Worm (Caenorhabditis elegans) whole organism, late embryonic: ENCODE measurements around the gene C18E9.2.

Experiments used
- ama-1 ChIP-seq: fragments of 150-350 bp; optimal IDR thresholded peaks from 2 replicates; lab custom pipeline; 2014
- hlh-8 ChIP-seq: sonication (generic microtip); optimal IDR thresholded peaks from 2 replicates; lab custom pipeline; 2016; ENCODE audit warnings: missing genotype, missing genetic modification characterization, missing compliant biosample characterization
- nhr-11 ChIP-seq: fragments of 150-350 bp; optimal IDR thresholded peaks from 2 replicates; lab custom pipeline; 2014; ENCODE audit warnings: missing biosample characterization, missing genetic modification characterization

ce11 chrII:8948640-8949039 is 16.2 kb upstream of the C18E9.2 start:
- TF ChIP-seq nhr-11 (tag; lab: Kevin White, UChicago) (no peak), ama-1 (lab: Kevin White, UChicago) (no peak), hlh-8 (tag; lab: Kevin White, UChicago) (no peak)
